Fruit fly (Drosophila melanogaster): ENCODE measurements around the gene CG42834.

Gene CG42834

DNA sequence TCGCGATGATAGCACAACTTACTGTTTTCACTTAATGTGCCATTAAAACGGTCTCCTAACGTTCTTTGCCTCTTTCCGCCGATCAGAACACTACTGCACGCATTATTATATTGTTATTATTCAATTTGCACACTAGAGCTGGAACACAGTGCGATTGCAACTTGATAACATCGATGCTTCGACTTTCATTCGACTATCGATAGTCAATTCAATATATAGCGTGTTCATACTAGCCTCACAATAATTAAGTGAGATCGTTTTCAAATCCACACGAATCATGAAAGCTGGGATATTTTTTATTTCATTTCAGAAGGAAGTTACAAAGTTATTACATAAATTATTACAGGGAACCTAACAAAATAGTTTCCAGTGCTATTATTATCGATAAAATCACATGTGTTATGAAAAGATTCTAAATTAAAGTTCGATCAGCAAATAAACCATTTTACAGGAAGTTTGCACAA is 17.2 kb upstream of the CG42834 start (continued):
- TF ChIP-seq peb (GFP tag; IDR thresholded peaks at IDR 0.05) = no peak
- TF ChIP-seq CG4730 (GFP tag; IDR thresholded peaks at IDR 0.05) = no peak
- 0 out of 3 replicates have a peak, but pooled peaks have one; percentile 53 for TF ChIP-seq CG2199 (GFP tag; IDR thresholded peaks at IDR 0.05)
- TF ChIP-seq Ets65A (GFP tag) = no peak
- TF ChIP-seq Hr51 (GFP tag; optimal IDR thresholded peaks at IDR 0.05) = peak in 1 of 2 experiments; percentile 69
- TF ChIP-seq BEAF-32 (GFP tag; optimal IDR thresholded peaks at IDR 0.05) = peak; percentile 90
- TF ChIP-seq lola (GFP tag; optimal IDR thresholded peaks at IDR 0.05) = peak in 1 of 3 experiments; percentile 88
- TF ChIP-seq CG1647 (GFP tag; optimal IDR thresholded peaks at IDR 0.05) = no peak
- TF ChIP-seq CG15479 (GFP tag; optimal IDR thresholded peaks at IDR 0.05) = no peak
- TF ChIP-seq mam (GFP tag; optimal IDR thresholded peaks at IDR 0.05) = peak; percentile 78
- no peak for TF ChIP-seq CG2875 (GFP tag; optimal IDR thresholded peaks at IDR 0.05)
- no peak for TF ChIP-seq CG15011 (GFP tag; optimal IDR thresholded peaks at IDR 0.05)
- no peak for TF ChIP-seq cwo (GFP tag; optimal IDR thresholded peaks at IDR 0.05)
- TF ChIP-seq CG43689 (GFP tag; IDR thresholded peaks at IDR 0.05) = no peak
- TF ChIP-seq H15 (GFP tag; IDR thresholded peaks at IDR 0.05) = no peak
- TF ChIP-seq prd (optimal IDR thresholded peaks at IDR 0.05) = no peak
- TF ChIP-seq prd (GFP tag; IDR thresholded peaks at IDR 0.05) = peak; percentile 59
- peak; percentile 83 for TF ChIP-seq CG2116 (GFP tag; optimal IDR thresholded peaks at IDR 0.05)
- no peak for TF ChIP-seq eve (GFP tag; optimal IDR thresholded peaks at IDR 0.05)
- TF ChIP-seq tgo (GFP tag; IDR thresholded peaks at IDR 0.05) = peak; percentile 40; the same call in 1 of the 3 replicates
- no peak for TF ChIP-seq run (tag; optimal IDR thresholded peaks at IDR 0.05)
- TF ChIP-seq D19B (GFP tag; optimal IDR thresholded peaks at IDR 0.05) = no peak
- TF ChIP-seq CG11093 (GFP tag; IDR thresholded peaks at IDR 0.05) = no peak
- peak; percentile 18 for TF ChIP-seq CG8388 (GFP tag; optimal IDR thresholded peaks at IDR 0.05)
- no peak for TF ChIP-seq Abd-B (GFP tag; optimal IDR thresholded peaks at IDR 0.05)
- peak; percentile 45 for TF ChIP-seq CG3995 (GFP tag; optimal IDR thresholded peaks at IDR 0.05)
- TF ChIP-seq CrebB (tag; optimal IDR thresholded peaks at IDR 0.05) = peak; percentile 27
- peak; percentile 3 for TF ChIP-seq lbe (GFP tag; optimal IDR thresholded peaks at IDR 0.05)
- peak; percentile 74 for TF ChIP-seq CG11456 (GFP tag; IDR thresholded peaks at IDR 0.05)
- TF ChIP-seq CG31365 (tag; optimal IDR thresholded peaks at IDR 0.05) = no peak
- peak; percentile 33 for TF ChIP-seq Nf-YB (GFP tag; optimal IDR thresholded peaks at IDR 0.05)
- TF ChIP-seq Dfd (GFP tag; optimal IDR thresholded peaks at IDR 0.05) = no peak
- TF ChIP-seq trem (tag; optimal IDR thresholded peaks at IDR 0.05) = peak; percentile 36
- TF ChIP-seq dati (GFP tag; IDR thresholded peaks at IDR 0.05) = no peak
- no peak for TF ChIP-seq CG17612 (GFP tag; IDR thresholded peaks at IDR 0.05)
- TF ChIP-seq CG16779 (GFP tag; IDR thresholded peaks at IDR 0.05) = no peak
- TF ChIP-seq H2.0 (GFP tag; IDR thresholded peaks at IDR 0.05) = peak; percentile 33; the same call in 1 of the 2 replicates
- no peak for TF ChIP-seq Six4 (GFP tag; optimal IDR thresholded peaks at IDR 0.05)
- no peak for TF ChIP-seq CG14667 (GFP tag; IDR thresholded peaks at IDR 0.05)
- peak; percentile 51; the same call in 1 of the 2 replicates for TF ChIP-seq Ada2b (GFP tag; IDR thresholded peaks at IDR 0.05)
- TF ChIP-seq Bteb2 (GFP tag; optimal IDR thresholded peaks at IDR 0.05) = peak; percentile 75
- TF ChIP-seq CG12299 (tag; optimal IDR thresholded peaks at IDR 0.05) = no peak
- peak; percentile 43; the same call in 1 of the 2 replicates for TF ChIP-seq CG42726 (GFP tag; IDR thresholded peaks at IDR 0.05; ENCODE audit: partially characterized antibody)
- TF ChIP-seq ase (GFP tag; IDR thresholded peaks at IDR 0.05) = no peak
- TF ChIP-seq Ssrp (tag; optimal IDR thresholded peaks at IDR 0.05) = no peak
- TF ChIP-seq Chrac-16 (GFP tag; optimal IDR thresholded peaks at IDR 0.05) = peak; percentile 41
- TF ChIP-seq CTCF (GFP tag; optimal IDR thresholded peaks at IDR 0.05) = no peak
- no peak for TF ChIP-seq gfzf (GFP tag; optimal IDR thresholded peaks at IDR 0.05)
- TF ChIP-seq sr (GFP tag; IDR thresholded peaks at IDR 0.05) = no peak
- no peak for TF ChIP-seq wor (GFP tag; IDR thresholded peaks at IDR 0.05)
- TF ChIP-seq Doc3 (GFP tag; IDR thresholded peaks at IDR 0.05; ENCODE audit: partially characterized antibody) = peak; percentile 51; the same call in 2 of the 3 replicates
- peak; percentile 54 for TF ChIP-seq CG9817 (tag; optimal IDR thresholded peaks at IDR 0.05)
